Worm (Caenorhabditis elegans) whole organism, early embryonic: ENCODE measurements around the gene cyk-7.

Experiments used
- ceh-13 ChIP-seq: fragments of 200-800 bp; sonication (Bioruptor generic); optimal IDR thresholded peaks from 2 replicates; lab custom pipeline; 2018; ENCODE audit warnings: mild to moderate bottlenecking, missing genetic modification characterization, missing compliant biosample characterization
- hmbx-1 ChIP-seq: sonication (generic microtip); optimal IDR thresholded peaks from 2 replicates; lab custom pipeline; 2016; ENCODE audit warnings: mild to moderate bottlenecking, missing genetic modification characterization, missing compliant biosample characterization

DNA sequence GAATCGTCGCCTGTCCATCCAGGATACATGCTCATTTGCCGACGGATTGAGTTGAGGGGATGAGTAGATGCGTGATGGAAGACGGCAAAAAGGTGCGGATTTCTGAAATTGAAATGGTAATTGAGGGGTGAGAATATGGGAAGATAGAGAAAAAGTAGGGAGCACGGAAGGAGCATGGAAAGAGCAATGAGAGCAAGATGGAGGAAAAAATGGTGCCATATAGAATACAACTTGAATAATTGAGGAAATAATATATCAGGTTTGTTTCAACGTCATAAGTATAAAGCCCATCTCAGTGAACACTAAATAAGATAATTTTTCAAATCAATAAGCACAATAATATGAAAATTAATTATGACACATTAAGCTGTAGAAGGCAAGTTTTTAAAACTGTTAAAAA, 11.9 kb downstream of the cyk-7 start, which contains the start of gene mab-5:
- TF ChIP-seq hmbx-1 (tag; lab: Kevin White, UChicago) (no peak), ceh-13 (GFP tag; lab: Kevin White, UChicago) (no peak)
